Fruit fly (Drosophila melanogaster) whole organism, wandering third instar larva: ENCODE data around the gene SLC22A.

Source experiments
- CrebA ChIP-seq: fragments of 200-800 bp; sonication (Bioruptor generic); optimal IDR thresholded peaks from 2 replicates; lab custom pipeline; 2016; ENCODE audit warnings: missing biosample characterization, mild to moderate bottlenecking, missing genetic modification characterization, borderline replicate concordance
- Hr83 ChIP-seq: fragments of 200-300 bp; sonication (Bioruptor generic); optimal IDR thresholded peaks from 2 replicates; lab custom pipeline; 2016; ENCODE audit warnings: missing biosample characterization, mild to moderate bottlenecking, missing genetic modification characterization, moderate library complexity; ENCODE audit not compliant: poor library complexity, severe bottlenecking
- psq ChIP-seq: fragments of 200-800 bp; sonication (Bioruptor generic); optimal IDR thresholded peaks from 3 replicates; lab custom pipeline; 2017; ENCODE audit warnings: missing biosample characterization, mild to moderate bottlenecking, missing genetic modification characterization, moderate library complexity
- tai ChIP-seq: sonication (Bioruptor generic); optimal IDR thresholded peaks from 2 replicates; lab custom pipeline; 2016; ENCODE audit warnings: missing biosample characterization, missing genetic modification characterization
- usp ChIP-seq: fragments of >200 bp; optimal IDR thresholded peaks from 2 replicates; lab custom pipeline; 2017; ENCODE audit warnings: missing biosample characterization, missing genetic modification characterization

Gene SLC22A

dm6 chr3L:21984910-21985309, 50.4 kb downstream of the SLC22A start, which contains the start of gene Act79B:
TSS of gene Act79B (plus strand) at chr3L:21985210.
- TF ChIP-seq psq (GFP tag; lab: Kevin White, UChicago) (no peak), Hr83 (GFP tag; lab: Kevin White, UChicago) (no peak), usp (GFP tag; lab: Kevin White, UChicago) (no peak), tai (GFP tag; lab: Kevin White, UChicago) (no peak), CrebA (no peak)
